Worm (Caenorhabditis elegans): ENCODE measurements around the gene K09C6.8.

DNA sequence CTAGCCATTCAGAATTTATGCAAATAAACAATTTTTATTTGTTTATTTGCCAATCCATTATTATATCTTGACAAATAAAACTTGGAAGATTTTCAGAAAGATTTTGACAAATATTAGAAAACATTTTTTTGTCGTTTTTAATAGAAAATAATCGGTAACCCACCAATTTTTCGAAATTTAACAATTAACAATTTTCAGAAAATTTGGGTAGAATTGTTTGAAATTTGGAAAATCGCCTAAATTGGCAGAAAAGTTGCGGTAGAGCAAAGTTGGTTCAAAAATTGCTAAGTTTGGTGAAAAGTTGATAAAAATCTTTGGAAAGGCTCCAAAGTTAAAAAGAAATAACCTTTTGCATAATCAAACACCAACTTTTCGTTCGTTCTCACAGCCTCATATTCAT lies 34.8 kb downstream of the K09C6.8 start:
- TF ChIP-seq ama-1 (optimal IDR thresholded peaks at IDR 0.05) (no peak), tbx-11 (GFP tag; IDR thresholded peaks at IDR 0.05) (no peak), ceh-36 (tag; optimal IDR thresholded peaks at IDR 0.05) (no peak), ceh-13 (GFP tag; optimal IDR thresholded peaks at IDR 0.05) (no peak), aly-1 (tag; optimal IDR thresholded peaks at IDR 0.05) (no peak), tbx-37 (GFP tag; conservative IDR thresholded peaks at IDR 0.05) (no peak), tra-4 (tag; optimal IDR thresholded peaks at IDR 0.05) (no peak), sea-1 (GFP tag; conservative IDR thresholded peaks at IDR 0.05) (no peak), hmbx-1 (tag; optimal IDR thresholded peaks at IDR 0.05) (no peak)

All from whole organism, early embryonic.